Fruit fly (Drosophila melanogaster) whole organism, embryonic: ENCODE measurements around the gene ND-39.

Experiments
- Awh ChIP-seq: fragments of 200-800 bp; sonication (Bioruptor generic); IDR thresholded peaks from 2 replicates; pipeline ENCODE4, ENCODE4 v1.3.6; 2022; ENCODE audit warnings: missing biosample characterization, missing genetic modification characterization
- CG11504 ChIP-seq: fragments of 200-800 bp; sonication (Bioruptor generic); optimal IDR thresholded peaks from 3 replicates; lab custom pipeline; 2019; ENCODE audit warnings: missing biosample characterization, mild to moderate bottlenecking, missing genetic modification characterization, moderate library complexity
- CG12155 ChIP-seq: fragments of 200-800 bp; sonication (Bioruptor generic); optimal IDR thresholded peaks from 3 replicates; lab custom pipeline; 2016; ENCODE audit warnings: missing biosample characterization, missing genetic modification characterization
- CG17328 ChIP-seq: fragments of 200-800 bp; sonication (Bioruptor generic); IDR thresholded peaks from 2 replicates; pipeline ENCODE4 v1.3.6; 2022; ENCODE audit warnings: missing biosample characterization, missing genetic modification characterization
- CG6683 ChIP-seq: fragments of 200-800 bp; sonication (Bioruptor generic); optimal IDR thresholded peaks from 2 replicates; lab custom pipeline; 2017; ENCODE audit warnings: missing biosample characterization, mild to moderate bottlenecking, missing genetic modification characterization, missing genetic modification reagents
- ara ChIP-seq: fragments of 200-800 bp; sonication (Bioruptor generic); IDR thresholded peaks from 2 replicates; pipeline ENCODE4 v1.3.6; 2022; ENCODE audit warnings: missing biosample characterization, missing genetic modification characterization
- cg ChIP-seq: fragments of 200-800 bp; sonication (Bioruptor generic); optimal IDR thresholded peaks from 3 replicates; lab custom pipeline; 2019; ENCODE audit warnings: missing biosample characterization, mild to moderate bottlenecking, missing genetic modification characterization, moderate library complexity
- sd ChIP-seq: fragments of 200-800 bp; sonication (Bioruptor generic); optimal IDR thresholded peaks from 3 replicates; lab custom pipeline; 2018; ENCODE audit warnings: missing biosample characterization, mild to moderate bottlenecking, missing genetic modification characterization, moderate library complexity
- stc ChIP-seq: fragments of 200-800 bp; sonication (Bioruptor generic); IDR thresholded peaks from 2 replicates; pipeline ENCODE4 v1.3.6; 2022; ENCODE audit warnings: missing biosample characterization, missing genetic modification characterization
- twi ChIP-seq: fragments of 200-800 bp; optimal IDR thresholded peaks from 2 replicates; lab custom pipeline; 2019; ENCODE audit warnings: missing biosample characterization, mild to moderate bottlenecking, missing genetic modification characterization, moderate library complexity

- no peak for TF ChIP-seq cg (GFP tag; lab: Kevin White, UChicago)
- peak; percentile 57 for TF ChIP-seq CG11504
- no peak for TF ChIP-seq sd (tag; lab: Kevin White, UChicago)
- TF ChIP-seq CG12155 (GFP tag; lab: Kevin White, UChicago), result no peak
- no peak for TF ChIP-seq Awh (GFP tag; lab: Robert Waterston, UW)
- no peak for TF ChIP-seq ara (GFP tag; lab: Robert Waterston, UW)
- TF ChIP-seq CG17328 (GFP tag; lab: Robert Waterston, UW), result no peak
- TF ChIP-seq stc (GFP tag; lab: Robert Waterston, UW), result no peak
- no peak for TF ChIP-seq CG6683 (GFP tag; lab: Kevin White, UChicago)
- TF ChIP-seq twi (tag; lab: Kevin White, UChicago), result no peak
Observed at dm6 chr3L:20494780-20495591, 3.1 kb downstream of the ND-39 start, which contains the start of gene ZnT77C.
